Worm (Caenorhabditis elegans): Measurements from ENCODE around the gene sra-2.

- TF ChIP-seq him-1 (tag; optimal IDR thresholded peaks at IDR 0.05): no peak
- no peak for TF ChIP-seq W03F9.2 (tag; optimal IDR thresholded peaks at IDR 0.05)
- no peak for TF ChIP-seq dao-5 (tag; optimal IDR thresholded peaks at IDR 0.05)
These were observed 26.5 kb downstream of the sra-2 start, which contains the start of gene F35H8.2 for ce11 chrII:9554925-9555553.

Measured in whole organism, L4/young adult.